Fruit fly (Drosophila melanogaster) whole organism, embryonic: ENCODE data around the gene cpx.

Source experiments
- CG12236 ChIP-seq: fragments of 200-800 bp; sonication (Bioruptor generic); optimal IDR thresholded peaks from 2 replicates; lab custom pipeline; 2016; ENCODE audit warnings: missing biosample characterization, missing genetic modification characterization
- CG12942 ChIP-seq: fragments of 200-800 bp; sonication (Bioruptor generic); optimal IDR thresholded peaks from 3 replicates; lab custom pipeline; 2016; ENCODE audit warnings: missing biosample characterization, missing genetic modification characterization
- CG13287 ChIP-seq: fragments of 200-800 bp; sonication (Bioruptor generic); IDR thresholded peaks from 2 replicates; pipeline ENCODE4 v1.3.6; 2022; ENCODE audit warnings: missing biosample characterization, missing genetic modification characterization; ENCODE audit not compliant: partially characterized antibody
- CG2129 ChIP-seq: fragments of 200-800 bp; sonication (Bioruptor generic); IDR thresholded peaks from 2 replicates; pipeline ENCODE4 v1.3.6; 2022; ENCODE audit warnings: missing biosample characterization, missing genetic modification characterization; ENCODE audit not compliant: partially characterized antibody
- CG5245 ChIP-seq: fragments of 200-800 bp; sonication (Bioruptor generic); optimal IDR thresholded peaks from 3 replicates; lab custom pipeline; 2016; ENCODE audit warnings: missing biosample characterization, missing genetic modification characterization
- grau ChIP-seq: fragments of 200-800 bp; optimal IDR thresholded peaks from 3 replicates; lab custom pipeline; 2019; ENCODE audit warnings: missing biosample characterization, mild to moderate bottlenecking, missing genetic modification characterization, moderate library complexity
- pfk ChIP-seq: fragments of 200-800 bp; sonication (Bioruptor generic); optimal IDR thresholded peaks from 2 replicates; lab custom pipeline; 2018; ENCODE audit warnings: missing biosample characterization, mild to moderate bottlenecking, missing genetic modification characterization, moderate library complexity

DNA sequence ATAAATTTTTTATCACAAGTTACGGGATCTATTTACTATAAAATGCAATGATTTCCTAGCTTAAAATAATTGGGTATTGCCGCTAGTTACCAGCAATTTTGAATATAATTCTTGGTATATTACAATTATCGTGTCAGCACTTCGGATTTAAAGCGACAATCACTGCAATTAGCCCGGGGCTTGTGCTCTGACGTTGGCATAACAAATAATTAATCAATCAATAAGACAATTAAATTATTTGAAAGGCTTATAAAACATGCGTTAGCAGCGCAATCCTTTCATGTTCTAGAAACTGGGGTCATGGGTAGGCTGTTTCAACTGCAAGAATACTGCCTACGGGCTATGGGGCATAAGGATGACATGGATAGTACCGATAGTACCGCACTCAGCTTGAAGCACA lies 23.3 kb upstream of the cpx start, which contains the start of gene Or82a:
- TF ChIP-seq pfk: no peak
- no peak for TF ChIP-seq CG2129 (GFP tag; lab: Robert Waterston, UW)
- TF ChIP-seq CG12942: no peak
- no peak for TF ChIP-seq CG12236 (GFP tag; lab: Kevin White, UChicago)
- TF ChIP-seq grau (tag; lab: Kevin White, UChicago): no peak
- TF ChIP-seq CG13287 (GFP tag; lab: Robert Waterston, UW): no peak
- no peak for TF ChIP-seq CG5245 (GFP tag; lab: Kevin White, UChicago)
